Fruit fly (Drosophila melanogaster) whole organism, prepupa: Measurements from ENCODE around the gene Mal-B1.

ENCODE experiments used
- Blimp-1 ChIP-seq: fragments of 200-800 bp; sonication (Bioruptor generic); optimal IDR thresholded peaks from 3 replicates; lab custom pipeline; 2017; ENCODE audit warnings: missing biosample characterization, missing genetic modification characterization, mild to moderate bottlenecking, moderate library complexity, missing genetic modification reagents
- CG10631 ChIP-seq: fragments of 200-800 bp; sonication (Bioruptor generic); optimal IDR thresholded peaks from 2 replicates; lab custom pipeline; 2016; ENCODE audit warnings: missing biosample characterization, missing genetic modification characterization
- CG10669 ChIP-seq: fragments of 200-800 bp; sonication (Bioruptor generic); optimal IDR thresholded peaks from 3 replicates; lab custom pipeline; 2018; ENCODE audit warnings: missing biosample characterization, mild to moderate bottlenecking, missing genetic modification characterization, moderate library complexity
- CG11294 ChIP-seq: fragments of 200-800 bp; sonication (Bioruptor generic); IDR thresholded peaks from 2 replicates; pipeline ENCODE4 v1.3.6; 2022; ENCODE audit warnings: missing biosample characterization, missing genetic modification characterization
- CG11762 ChIP-seq: fragments of 200-800 bp; sonication (Bioruptor generic); optimal IDR thresholded peaks from 3 replicates; lab custom pipeline; 2016; ENCODE audit warnings: missing biosample characterization, missing genetic modification characterization; ENCODE audit not compliant: insufficient read depth
- CG11902 ChIP-seq: fragments of 200-800 bp; sonication (Bioruptor generic); optimal IDR thresholded peaks from 3 replicates; lab custom pipeline; 2016; ENCODE audit warnings: missing biosample characterization, missing genetic modification characterization
- CG1621 ChIP-seq: fragments of 200-800 bp; sonication (Bioruptor generic); optimal IDR thresholded peaks from 3 replicates; lab custom pipeline; 2018; ENCODE audit warnings: missing biosample characterization, mild to moderate bottlenecking, missing genetic modification characterization
- CG31627 ChIP-seq: fragments of 200-800 bp; sonication (Bioruptor generic); optimal IDR thresholded peaks from 3 replicates; lab custom pipeline; 2016; ENCODE audit warnings: missing biosample characterization, missing genetic modification characterization
- CG32006 ChIP-seq: fragments of 200-800 bp; sonication (Bioruptor generic); optimal IDR thresholded peaks from 3 replicates; lab custom pipeline; 2017; ENCODE audit warnings: missing biosample characterization, mild to moderate bottlenecking, missing genetic modification characterization
- CG34406 ChIP-seq: fragments of 200-800 bp; sonication (Bioruptor generic); optimal IDR thresholded peaks from 3 replicates; lab custom pipeline; 2016; ENCODE audit warnings: missing biosample characterization, missing genetic modification characterization
- CG4318 ChIP-seq: fragments of 200-800 bp; sonication (Bioruptor generic); optimal IDR thresholded peaks from 3 replicates; lab custom pipeline; 2017; ENCODE audit warnings: missing biosample characterization, mild to moderate bottlenecking, missing genetic modification characterization
- CG6276 ChIP-seq: fragments of 200-800 bp; sonication (Bioruptor generic); optimal IDR thresholded peaks from 2 replicates; lab custom pipeline; 2017; ENCODE audit warnings: missing biosample characterization, mild to moderate bottlenecking, missing genetic modification characterization
- CG6808 ChIP-seq: fragments of 200-800 bp; sonication (Bioruptor generic); optimal IDR thresholded peaks from 3 replicates; lab custom pipeline; 2017; ENCODE audit warnings: missing biosample characterization, missing genetic modification characterization, mild to moderate bottlenecking, moderate library complexity, missing genetic modification reagents
- CG6854 ChIP-seq: fragments of 200-800 bp; sonication (Bioruptor generic); optimal IDR thresholded peaks from 2 replicates; lab custom pipeline; 2017; ENCODE audit warnings: missing biosample characterization, mild to moderate bottlenecking, missing genetic modification characterization
- CG7368 ChIP-seq: fragments of 200-800 bp; sonication (Bioruptor generic); optimal IDR thresholded peaks from 3 replicates; lab custom pipeline; 2016; ENCODE audit warnings: missing biosample characterization, missing genetic modification characterization
- CG8119 ChIP-seq: fragments of 200-800 bp; sonication (Bioruptor generic); IDR thresholded peaks from 3 replicates; pipeline ENCODE4 v1.3.6; 2022; ENCODE audit warnings: missing biosample characterization, missing genetic modification characterization
- CG8319 ChIP-seq: fragments of 200-800 bp; sonication (Bioruptor generic); optimal IDR thresholded peaks from 3 replicates; lab custom pipeline; 2016; ENCODE audit warnings: missing biosample characterization, missing genetic modification characterization
- CG8632 ChIP-seq: fragments of 200-800 bp; sonication (Bioruptor generic); optimal IDR thresholded peaks from 3 replicates; lab custom pipeline; 2016; ENCODE audit warnings: missing biosample characterization, missing genetic modification characterization
- CG9139 ChIP-seq: fragments of 200-800 bp; sonication (Bioruptor generic); optimal IDR thresholded peaks from 3 replicates; lab custom pipeline; 2017; ENCODE audit warnings: missing biosample characterization, mild to moderate bottlenecking, missing genetic modification characterization
- Eip75B ChIP-seq: fragments of 200-800 bp; sonication (Bioruptor generic); optimal IDR thresholded peaks from 3 replicates; lab custom pipeline; 2016; ENCODE audit warnings: missing biosample characterization, missing genetic modification characterization
- Eip78C ChIP-seq: fragments of 200-800 bp; sonication (Bioruptor generic); peaks from one replicate; lab custom pipeline; 2016; ENCODE audit warnings: missing biosample characterization, missing genetic modification characterization
- Hr38 ChIP-seq: sonication (Bioruptor generic); optimal IDR thresholded peaks from 2 replicates; lab custom pipeline; 2016; ENCODE audit warnings: missing biosample characterization, missing genetic modification characterization
- Hr4 ChIP-seq: fragments of 200-800 bp; sonication (Bioruptor generic); optimal IDR thresholded peaks from 3 replicates; lab custom pipeline; 2016; ENCODE audit warnings: missing biosample characterization, missing genetic modification characterization
- Met ChIP-seq: fragments of 200-800 bp; sonication (Bioruptor generic); optimal IDR thresholded peaks from 3 replicates; lab custom pipeline; 2016; ENCODE audit warnings: missing biosample characterization, missing genetic modification characterization
- OdsH ChIP-seq: fragments of 200-800 bp; sonication (Bioruptor generic); optimal IDR thresholded peaks from 3 replicates; lab custom pipeline; 2016; ENCODE audit warnings: missing biosample characterization, missing genetic modification characterization
- Smox ChIP-seq: fragments of 200-800 bp; sonication (Bioruptor generic); optimal IDR thresholded peaks from 3 replicates; lab custom pipeline; 2016; ENCODE audit warnings: missing biosample characterization, missing genetic modification characterization
- Sox15 ChIP-seq: fragments of 200-800 bp; sonication (Bioruptor generic); optimal IDR thresholded peaks from 3 replicates; lab custom pipeline; 2016; ENCODE audit warnings: missing biosample characterization, missing genetic modification characterization
- acj6 ChIP-seq: fragments of 200-800 bp; sonication (Bioruptor generic); optimal IDR thresholded peaks from 3 replicates; lab custom pipeline; 2016; ENCODE audit warnings: missing biosample characterization, missing genetic modification characterization
- cyc ChIP-seq: fragments of 200-800 bp; sonication (Bioruptor generic); optimal IDR thresholded peaks from 3 replicates; lab custom pipeline; 2016; ENCODE audit warnings: missing biosample characterization, missing genetic modification characterization
- dsx ChIP-seq: fragments of 200-800 bp; optimal IDR thresholded peaks from 3 replicates; lab custom pipeline; 2019; ENCODE audit warnings: missing biosample characterization, mild to moderate bottlenecking, missing genetic modification characterization, moderate library complexity; ENCODE audit not compliant: poor library complexity, severe bottlenecking
- eg ChIP-seq: fragments of 200-800 bp; sonication (Bioruptor generic); IDR thresholded peaks from 3 replicates; pipeline ENCODE4 v1.3.6; 2022; ENCODE audit warnings: missing biosample characterization, missing genetic modification characterization
- esn ChIP-seq: fragments of 200-800 bp; sonication (Bioruptor generic); optimal IDR thresholded peaks from 2 replicates; lab custom pipeline; 2016; ENCODE audit warnings: missing biosample characterization, mild to moderate bottlenecking, missing genetic modification characterization, moderate library complexity
- fd85E ChIP-seq: fragments of 200-800 bp; sonication (Bioruptor generic); optimal IDR thresholded peaks from 3 replicates; lab custom pipeline; 2016; ENCODE audit warnings: missing biosample characterization, missing genetic modification characterization
- fkh ChIP-seq: fragments of 200-800 bp; sonication (Bioruptor generic); optimal IDR thresholded peaks from 3 replicates; lab custom pipeline; 2017; ENCODE audit warnings: missing biosample characterization, mild to moderate bottlenecking, missing genetic modification characterization, moderate library complexity
- lz ChIP-seq: fragments of 200-800 bp; sonication (Bioruptor generic); optimal IDR thresholded peaks from 3 replicates; lab custom pipeline; 2016; ENCODE audit warnings: missing biosample characterization, missing genetic modification characterization
- pdm3 ChIP-seq: fragments of 200-800 bp; sonication (Bioruptor generic); optimal IDR thresholded peaks from 3 replicates; lab custom pipeline; 2016; ENCODE audit warnings: missing biosample characterization, missing genetic modification characterization
- spab ChIP-seq: fragments of 200-800 bp; sonication (Bioruptor generic); optimal IDR thresholded peaks from 2 replicates; lab custom pipeline; 2017; ENCODE audit warnings: missing biosample characterization, mild to moderate bottlenecking, missing genetic modification characterization, missing genetic modification reagents
- ss ChIP-seq, 2 experiments: fragments of 200-800 bp; sonication (Bioruptor generic); optimal IDR thresholded peaks; 2 replicates in 1 of 2; 3 replicates in 1 of 2; lab custom pipeline; 2017 to 2018; ENCODE audit warnings: mild to moderate bottlenecking in 2 of 2, missing biosample characterization in 2 of 2, missing genetic modification characterization in 2 of 2, moderate library complexity in 1 of 2
- svp ChIP-seq: fragments of 200-800 bp; sonication (Bioruptor generic); peaks from one replicate; lab custom pipeline; 2016; ENCODE audit warnings: missing biosample characterization, missing genetic modification characterization
- vri ChIP-seq: fragments of 200-800 bp; sonication (Bioruptor generic); optimal IDR thresholded peaks from 3 replicates; lab custom pipeline; 2016; ENCODE audit warnings: missing biosample characterization, mild to moderate bottlenecking, missing genetic modification characterization

The Mal-B1 gene

DNA sequence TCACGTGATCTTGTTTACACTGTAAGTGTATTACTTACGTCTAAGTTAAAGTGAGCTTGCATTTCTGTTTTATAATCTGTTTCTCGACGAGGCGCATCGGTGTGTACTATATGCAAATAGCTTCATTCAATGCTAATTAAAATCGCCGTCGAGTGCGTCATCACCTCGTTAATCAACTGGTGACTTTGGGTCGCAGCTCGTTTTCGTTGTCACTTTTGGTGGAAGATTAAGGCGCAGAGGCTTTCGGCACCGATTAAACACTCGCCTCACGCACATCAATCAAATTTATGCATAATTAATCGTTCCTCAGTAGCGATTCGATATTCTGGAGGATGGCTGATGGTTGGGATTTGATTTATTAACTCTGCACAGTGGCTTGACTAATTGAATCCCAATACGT is 2.7 kb upstream of the Mal-B1 start:
- TF ChIP-seq CG31627: no peak
- peak; percentile 90 for TF ChIP-seq svp
- TF ChIP-seq CG32006 (GFP tag; lab: Kevin White, UChicago): no peak
- TF ChIP-seq OdsH (GFP tag; lab: Kevin White, UChicago): no peak
- TF ChIP-seq, all 60 proteins: peak for 1

DNA sequence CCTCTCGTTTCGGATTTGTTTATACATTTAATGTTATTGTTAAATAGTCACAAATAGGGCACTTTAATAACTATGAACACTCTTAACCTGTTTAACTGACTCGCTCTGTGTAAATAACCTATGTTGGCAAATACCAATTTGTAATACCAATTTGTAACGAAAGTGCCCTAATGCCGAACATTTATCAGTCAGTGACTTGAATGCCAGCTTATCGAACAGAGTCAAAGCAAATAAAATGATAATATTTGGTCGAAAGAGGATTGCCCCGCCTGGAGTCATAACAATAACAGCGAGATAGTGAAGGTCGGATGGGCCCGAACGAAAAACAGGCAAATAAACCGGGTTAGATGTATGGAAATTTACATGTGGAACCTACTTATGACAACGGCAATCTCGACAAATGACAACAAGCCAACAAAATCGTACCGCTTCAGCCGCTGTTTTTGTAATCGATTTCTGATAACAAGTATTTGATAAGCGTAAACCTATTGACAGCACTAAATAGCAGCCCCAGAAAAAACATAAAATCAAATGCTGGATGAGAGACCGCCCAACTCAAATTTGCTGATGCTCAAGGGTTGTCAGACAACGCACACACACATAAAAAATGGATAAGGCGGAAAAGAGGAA is 1.8 kb upstream of the Mal-B1 start:
- TF ChIP-seq vri: peak; percentile 65
- TF ChIP-seq fkh (GFP tag; lab: Kevin White, UChicago): peak; percentile 85
- peak; percentile 71 for TF ChIP-seq svp
- no peak for TF ChIP-seq CG11902

dm6 chr2L:11849658-11850057 is 2.6 kb downstream of the Mal-B1 start, which contains the start of gene Mal-B2:
Mal-B2 (plus strand) TSS chr2L:11849958.
- no peak for TF ChIP-seq svp
- TF ChIP-seq CG6854 (GFP tag; lab: Kevin White, UChicago): no peak
- TF ChIP-seq OdsH (GFP tag; lab: Kevin White, UChicago): no peak

- TF ChIP-seq svp: no peak
- no peak for TF ChIP-seq spab (GFP tag; lab: Kevin White, UChicago)
- TF ChIP-seq Smox: no peak
- TF ChIP-seq CG8632 (GFP tag; lab: Kevin White, UChicago): no peak
- TF ChIP-seq CG9139 (GFP tag; lab: Kevin White, UChicago): no peak
- no peak for TF ChIP-seq CG6276 (GFP tag; lab: Kevin White, UChicago)
- TF ChIP-seq esn (GFP tag; lab: Kevin White, UChicago): no peak
- TF ChIP-seq Eip75B (GFP tag; lab: Kevin White, UChicago): no peak
- no peak for TF ChIP-seq CG10669 (GFP tag; lab: Kevin White, UChicago)
- no peak for TF ChIP-seq fkh (GFP tag; lab: Kevin White, UChicago)
- TF ChIP-seq lz (GFP tag; lab: Kevin White, UChicago): no peak
- TF ChIP-seq Met (GFP tag; lab: Kevin White, UChicago): no peak
- no peak for TF ChIP-seq CG34406 (GFP tag; lab: Kevin White, UChicago)
- TF ChIP-seq Hr4 (GFP tag; lab: Kevin White, UChicago): no peak
- no peak for TF ChIP-seq pdm3 (GFP tag; lab: Kevin White, UChicago)
Measured at dm6 chr2L:11853130-11853529, 6.1 kb downstream of the Mal-B1 start, which contains the start of gene CG42751. CG42751 (plus strand) TSS chr2L:11853430.

DNA sequence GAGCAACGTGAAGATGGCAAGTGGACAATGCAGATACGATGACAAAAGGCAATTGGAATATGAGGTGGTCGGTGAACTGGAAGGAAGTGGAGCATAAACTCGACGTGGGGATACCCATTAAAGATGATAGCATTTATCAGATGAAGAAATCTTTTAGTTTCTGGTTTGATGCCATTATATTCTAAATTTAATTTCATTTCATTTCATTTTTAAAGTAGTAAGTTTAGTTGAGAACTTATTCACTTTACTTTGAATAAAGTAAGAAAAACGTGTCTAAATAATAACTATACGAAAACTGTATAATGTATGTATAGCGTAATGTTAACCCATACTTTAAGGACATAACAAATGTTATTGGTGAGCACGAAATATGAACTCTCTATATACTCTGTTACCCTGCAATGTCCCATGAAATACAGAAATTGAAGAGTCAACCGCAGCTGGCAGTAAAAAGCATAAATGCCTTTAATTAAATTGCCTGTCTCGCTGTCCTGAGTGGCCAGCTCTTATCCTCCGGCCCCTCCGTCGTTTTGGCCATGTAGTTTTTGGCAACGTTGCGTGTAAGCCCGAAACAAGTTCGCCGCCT is 23.9 kb downstream of the Mal-B1 start:
- TF ChIP-seq eg (GFP tag; lab: Robert Waterston, UW): no peak
- peak; percentile 28 for TF ChIP-seq dsx (GFP tag; lab: Kevin White, UChicago)
- TF ChIP-seq acj6 (GFP tag; lab: Kevin White, UChicago): peak; percentile 41
- peak; percentile 43 for TF ChIP-seq Eip75B (GFP tag; lab: Kevin White, UChicago)
- TF ChIP-seq CG11762 (GFP tag; lab: Kevin White, UChicago): peak; percentile 16
- TF ChIP-seq CG10631 (GFP tag; lab: Kevin White, UChicago): peak; percentile 32
- TF ChIP-seq CG6276 (GFP tag; lab: Kevin White, UChicago): no peak
- no peak for TF ChIP-seq CG1621
- TF ChIP-seq CG32006 (GFP tag; lab: Kevin White, UChicago): peak; percentile 11
- TF ChIP-seq fd85E (GFP tag; lab: Kevin White, UChicago): no peak
- peak; percentile 24 for TF ChIP-seq Sox15
- TF ChIP-seq CG7368: no peak
- TF ChIP-seq CG8119: no peak
- no peak for TF ChIP-seq CG4318
- TF ChIP-seq CG34406 (GFP tag; lab: Kevin White, UChicago): peak; percentile 62
- TF ChIP-seq ss (GFP tag; optimal IDR thresholded peaks at IDR 0.05; lab: Kevin White, UChicago): peak in 1 of 2 experiments; percentile 56
- no peak for TF ChIP-seq Blimp-1 (GFP tag; lab: Kevin White, UChicago)
- peak; percentile 25 for TF ChIP-seq CG8319
- peak; percentile 64 for TF ChIP-seq Met (GFP tag; lab: Kevin White, UChicago)
- peak; percentile 93 for TF ChIP-seq Eip78C (GFP tag; lab: Kevin White, UChicago)
- no peak for TF ChIP-seq CG11294 (GFP tag; lab: Robert Waterston, UW)
- peak; percentile 49 for TF ChIP-seq CG8632 (GFP tag; lab: Kevin White, UChicago)
- peak; percentile 41 for TF ChIP-seq CG6808 (GFP tag; lab: Kevin White, UChicago)
- no peak for TF ChIP-seq CG6854 (GFP tag; lab: Kevin White, UChicago)
- TF ChIP-seq pdm3 (GFP tag; lab: Kevin White, UChicago): peak; percentile 56
- TF ChIP-seq CG10669 (GFP tag; lab: Kevin White, UChicago): peak; percentile 39
- no peak for TF ChIP-seq Hr38 (GFP tag; lab: Kevin White, UChicago)
- TF ChIP-seq CG9139 (GFP tag; lab: Kevin White, UChicago): no peak
- peak; percentile 57 for TF ChIP-seq cyc
